Fruit fly (Drosophila melanogaster): ENCODE measurements around the gene CG31446.

Gene CG31446

DNA sequence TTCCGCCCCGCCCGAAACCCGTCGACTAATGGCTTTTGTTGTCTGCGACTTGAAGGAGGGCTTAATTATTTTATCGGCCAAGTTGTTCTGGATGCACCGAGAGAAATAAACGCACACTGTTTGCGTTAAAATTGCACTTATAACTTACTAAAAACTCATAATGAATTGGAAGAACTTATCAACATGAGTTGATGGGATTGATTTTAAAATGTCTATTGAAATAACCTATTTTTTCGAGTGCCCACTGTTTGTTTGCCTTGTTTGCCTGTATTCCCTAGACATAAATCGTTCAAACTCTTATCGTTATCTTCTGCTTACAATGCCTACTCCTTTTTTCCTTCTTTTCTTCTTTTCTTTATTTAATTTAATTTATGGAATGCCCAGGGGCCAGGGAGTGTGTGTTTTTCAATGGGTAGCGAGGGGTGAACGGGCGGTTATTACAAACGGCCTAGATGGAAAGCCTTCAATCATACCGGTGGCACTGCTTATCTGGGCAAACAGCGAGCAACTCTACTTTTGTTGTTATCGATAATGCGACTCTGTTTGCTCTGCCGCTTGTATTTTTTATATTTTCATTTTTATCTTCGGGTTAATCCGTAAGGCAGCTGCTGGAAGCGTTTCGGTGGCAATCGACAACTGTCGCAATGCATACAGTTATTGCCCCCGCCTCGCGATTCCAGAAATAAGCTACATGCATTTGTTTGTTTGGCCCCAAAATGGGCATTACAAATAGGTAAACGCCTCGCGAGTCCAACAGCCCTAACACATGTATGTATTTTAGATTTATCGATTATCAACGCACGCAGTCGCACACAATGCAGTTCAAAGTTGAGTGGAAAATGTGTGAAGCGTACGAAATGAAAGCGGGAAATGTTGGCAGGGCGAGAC is 16.5 kb upstream of the CG31446 start (continued):
- TF ChIP-seq Dp (GFP tag; optimal IDR thresholded peaks at IDR 0.05) (no peak), Fer1 (GFP tag; optimal IDR thresholded peaks at IDR 0.05) (no peak), CG2712 (tag; optimal IDR thresholded peaks at IDR 0.05) (peak; percentile 68), CG5180 (GFP tag; optimal IDR thresholded peaks at IDR 0.05) (no peak), CG14014 (GFP tag; IDR thresholded peaks at IDR 0.05) (0 out of 2 replicates have a peak, but pooled peaks have one; percentile 6), Nf-YC (tag; optimal IDR thresholded peaks at IDR 0.05) (no peak), Hey (tag; optimal IDR thresholded peaks at IDR 0.05) (no peak), dmrt11E (tag; optimal IDR thresholded peaks at IDR 0.05) (peak; percentile 69), aop (GFP tag; IDR thresholded peaks at IDR 0.05) (no peak), Vsx1 (GFP tag; optimal IDR thresholded peaks at IDR 0.05) (peak; percentile 65), sens (GFP tag) (peak; percentile 94), Atf3 (GFP tag; optimal IDR thresholded peaks at IDR 0.05) (peak; percentile 9), br (optimal IDR thresholded peaks at IDR 0.05) (no peak), stwl (tag; optimal IDR thresholded peaks at IDR 0.05) (peak; percentile 63), Awh (GFP tag; IDR thresholded peaks at IDR 0.05) (peak; percentile 61), CG15011 (GFP tag; optimal IDR thresholded peaks at IDR 0.05) (no peak), Mad (GFP tag; optimal IDR thresholded peaks at IDR 0.05) (peak; percentile 44), CG11093 (GFP tag; IDR thresholded peaks at IDR 0.05) (no peak), Ets65A (GFP tag) (no peak), CG7839 (tag; optimal IDR thresholded peaks at IDR 0.05) (peak; percentile 49), CG17912 (GFP tag; optimal IDR thresholded peaks at IDR 0.05) (peak; percentile 1), CG10543 (GFP tag; optimal IDR thresholded peaks at IDR 0.05) (no peak), emc (GFP tag; optimal IDR thresholded peaks at IDR 0.05) (no peak), CG17612 (GFP tag; IDR thresholded peaks at IDR 0.05) (no peak), CG8290 (GFP tag; optimal IDR thresholded peaks at IDR 0.05) (peak; percentile 61), CG8290 (tag; optimal IDR thresholded peaks at IDR 0.05) (peak in 1 of 2 experiments; percentile 64), hb (GFP tag; IDR thresholded peaks at IDR 0.05; ENCODE audit: partially characterized antibody) (no peak), CG13123 (GFP tag; optimal IDR thresholded peaks at IDR 0.05) (no peak), CG3163 (GFP tag; optimal IDR thresholded peaks at IDR 0.05) (peak; percentile 42), CG11560 (tag; IDR thresholded peaks at IDR 0.05) (no peak), wor (GFP tag; IDR thresholded peaks at IDR 0.05) (no peak), Meics (GFP tag; optimal IDR thresholded peaks at IDR 0.05) (peak; percentile 5), CG11696 (GFP tag; IDR thresholded peaks at IDR 0.05) (no peak), CG11723 (GFP tag; optimal IDR thresholded peaks at IDR 0.05) (peak; percentile 24), CG1832 (GFP tag; optimal IDR thresholded peaks at IDR 0.05) (no peak), tap (tag; optimal IDR thresholded peaks at IDR 0.05) (peak; percentile 2), btn (GFP tag; optimal IDR thresholded peaks at IDR 0.05) (no peak), ato (GFP tag; IDR thresholded peaks at IDR 0.05; ENCODE audit: partially characterized antibody) (no peak), Fer3 (tag; optimal IDR thresholded peaks at IDR 0.05) (no peak), pzg (GFP tag; optimal IDR thresholded peaks at IDR 0.05) (no peak), CG42726 (GFP tag; IDR thresholded peaks at IDR 0.05; ENCODE audit: partially characterized antibody) (no peak), CoRest (tag; optimal IDR thresholded peaks at IDR 0.05) (peak; percentile 57), caup (GFP tag; optimal IDR thresholded peaks at IDR 0.05; ENCODE audit: severe bottlenecking) (no peak), D19B (GFP tag; optimal IDR thresholded peaks at IDR 0.05) (no peak), vvl (GFP tag; IDR thresholded peaks at IDR 0.05) (peak; percentile 40; the same call in 1 of the 2 replicates), sob (GFP tag; IDR thresholded peaks at IDR 0.05) (no peak), CG18764 (GFP tag; optimal IDR thresholded peaks at IDR 0.05) (no peak), psq (GFP tag; optimal IDR thresholded peaks at IDR 0.05) (peak; percentile 27), CG34422 (GFP tag; IDR thresholded peaks at IDR 0.05) (peak; percentile 26; the same call in 1 of the 3 replicates), Abd-B (GFP tag; optimal IDR thresholded peaks at IDR 0.05) (no peak)

Data from whole organism, embryonic.